Fruit fly (Drosophila melanogaster) whole organism, embryonic: ENCODE data around the gene CG33191.

Source experiments
- C15 ChIP-seq: fragments of 200-800 bp; sonication (Bioruptor generic); IDR thresholded peaks from 3 replicates; pipeline ENCODE4 v1.3.6; 2022; ENCODE audit warnings: missing biosample characterization, missing genetic modification characterization
- CG10267 ChIP-seq: fragments of 200-800 bp; sonication (Bioruptor generic); optimal IDR thresholded peaks from 2 replicates; lab custom pipeline; 2018; ENCODE audit warnings: missing biosample characterization, mild to moderate bottlenecking, missing genetic modification characterization, moderate library complexity
- CG10321 ChIP-seq: fragments of 200-800 bp; sonication (Bioruptor generic); IDR thresholded peaks from 2 replicates; pipeline ENCODE4 v1.3.6; 2022; ENCODE audit warnings: missing biosample characterization, missing genetic modification characterization
- CG10543 ChIP-seq: fragments of 200-800 bp; sonication (Bioruptor generic); optimal IDR thresholded peaks from 3 replicates; lab custom pipeline; 2017; ENCODE audit warnings: missing biosample characterization, mild to moderate bottlenecking, missing genetic modification characterization, moderate library complexity
- CG11723 ChIP-seq: fragments of 200-800 bp; sonication (Bioruptor generic); optimal IDR thresholded peaks from 2 replicates; lab custom pipeline; 2017; ENCODE audit warnings: missing biosample characterization, mild to moderate bottlenecking, missing genetic modification characterization
- CG12155 ChIP-seq: fragments of 200-800 bp; sonication (Bioruptor generic); optimal IDR thresholded peaks from 3 replicates; lab custom pipeline; 2016; ENCODE audit warnings: missing biosample characterization, missing genetic modification characterization
- CG13894 ChIP-seq: fragments of 200-800 bp; sonication (Bioruptor generic); optimal IDR thresholded peaks from 3 replicates; lab custom pipeline; 2018; ENCODE audit warnings: missing biosample characterization, mild to moderate bottlenecking, missing genetic modification characterization, moderate library complexity
- CG14014 ChIP-seq: fragments of 200-800 bp; sonication (Bioruptor generic); IDR thresholded peaks from 2 replicates; pipeline ENCODE4 v1.3.6; 2022; ENCODE audit warnings: missing biosample characterization, missing genetic modification characterization
- CG33213 ChIP-seq: fragments of 200-800 bp; sonication (Bioruptor generic); optimal IDR thresholded peaks from 3 replicates; lab custom pipeline; 2016; ENCODE audit warnings: missing biosample characterization, missing genetic modification characterization
- CG3407 ChIP-seq: fragments of 200-800 bp; sonication (Bioruptor generic); optimal IDR thresholded peaks from 2 replicates; lab custom pipeline; 2018; ENCODE audit warnings: missing biosample characterization, mild to moderate bottlenecking, missing genetic modification characterization
- CG34422 ChIP-seq: fragments of 200-800 bp; sonication (Bioruptor generic); IDR thresholded peaks from 3 replicates; pipeline ENCODE4 v1.3.6; 2022; ENCODE audit warnings: missing biosample characterization, missing genetic modification characterization
- CG3847 ChIP-seq: fragments of 200-800 bp; sonication (Bioruptor generic); IDR thresholded peaks from 2 replicates; pipeline ENCODE4 v1.3.6; 2022; ENCODE audit warnings: missing biosample characterization, missing genetic modification characterization
- CG43689 ChIP-seq: fragments of 200-800 bp; sonication (Bioruptor generic); IDR thresholded peaks from 2 replicates; pipeline ENCODE4 v1.3.6; 2022; ENCODE audit warnings: missing biosample characterization, missing genetic modification characterization
- CG4404 ChIP-seq: fragments of 200-800 bp; sonication (Bioruptor generic); IDR thresholded peaks from 2 replicates; pipeline ENCODE4 v1.3.6; 2022; ENCODE audit warnings: missing biosample characterization, missing genetic modification characterization
- CG5245 ChIP-seq: fragments of 200-800 bp; sonication (Bioruptor generic); optimal IDR thresholded peaks from 3 replicates; lab custom pipeline; 2016; ENCODE audit warnings: missing biosample characterization, missing genetic modification characterization
- CG6654 ChIP-seq: fragments of 200-800 bp; sonication (Bioruptor generic); optimal IDR thresholded peaks from 2 replicates; lab custom pipeline; 2017; ENCODE audit warnings: missing biosample characterization, mild to moderate bottlenecking, missing genetic modification characterization
- CG7839 ChIP-seq: fragments of 200-800 bp; sonication (Bioruptor generic); optimal IDR thresholded peaks from 3 replicates; lab custom pipeline; 2018; ENCODE audit warnings: missing biosample characterization, mild to moderate bottlenecking, missing genetic modification characterization, moderate library complexity
- CG7987 ChIP-seq: fragments of 200-800 bp; sonication (Bioruptor generic); optimal IDR thresholded peaks from 2 replicates; lab custom pipeline; 2018; ENCODE audit warnings: missing biosample characterization, mild to moderate bottlenecking, missing genetic modification characterization, moderate library complexity
- CG8089 ChIP-seq: fragments of 200-800 bp; sonication (Bioruptor generic); optimal IDR thresholded peaks from 3 replicates; lab custom pipeline; 2016; ENCODE audit warnings: missing biosample characterization, missing genetic modification characterization
- CG9437 ChIP-seq: fragments of 200-800 bp; sonication (Bioruptor generic); optimal IDR thresholded peaks from 2 replicates; lab custom pipeline; 2018; ENCODE audit warnings: missing biosample characterization, mild to moderate bottlenecking, missing genetic modification characterization
- CrebB ChIP-seq: fragments of 200-800 bp; sonication (Bioruptor generic); optimal IDR thresholded peaks from 3 replicates; lab custom pipeline; 2018; ENCODE audit warnings: missing biosample characterization, mild to moderate bottlenecking, missing genetic modification characterization
- Dbx ChIP-seq: fragments of 200-800 bp; sonication (Bioruptor generic); IDR thresholded peaks from 3 replicates; pipeline ENCODE4 v1.3.6; 2022; ENCODE audit warnings: missing biosample characterization, missing genetic modification characterization
- Drgx ChIP-seq: fragments of 200-800 bp; sonication (Bioruptor generic); IDR thresholded peaks from 2 replicates; pipeline ENCODE4 v1.3.6; 2022; ENCODE audit warnings: missing biosample characterization, missing genetic modification characterization
- HLH54F ChIP-seq: fragments of 200-800 bp; sonication (Bioruptor generic); optimal IDR thresholded peaks from 3 replicates; lab custom pipeline; 2016; ENCODE audit warnings: missing biosample characterization, missing genetic modification characterization
- MESR4 ChIP-seq: fragments of 200-800 bp; sonication (Bioruptor generic); optimal IDR thresholded peaks from 2 replicates; lab custom pipeline; 2018; ENCODE audit warnings: missing biosample characterization, mild to moderate bottlenecking, missing genetic modification characterization, moderate library complexity
- Med ChIP-seq: fragments of 200-800 bp; sonication (Bioruptor generic); peaks from one replicate; lab custom pipeline; 2016; ENCODE audit warnings: missing biosample characterization, missing genetic modification characterization, mild to moderate bottlenecking, inconsistent platforms, moderate library complexity
- Nf-YB ChIP-seq: fragments of 200-800 bp; sonication (Bioruptor generic); optimal IDR thresholded peaks from 3 replicates; lab custom pipeline; 2019; ENCODE audit warnings: missing biosample characterization, mild to moderate bottlenecking, missing genetic modification characterization, moderate library complexity
- Opbp ChIP-seq: fragments of 200-800 bp; sonication (Bioruptor generic); IDR thresholded peaks from 3 replicates; pipeline ENCODE4 v1.3.6; 2022; ENCODE audit warnings: missing biosample characterization, missing genetic modification characterization; ENCODE audit not compliant: partially characterized antibody
- Ptx1 ChIP-seq: fragments of 200-800 bp; sonication (Bioruptor generic); IDR thresholded peaks from 2 replicates; pipeline ENCODE4 v1.3.6; 2022; ENCODE audit warnings: missing biosample characterization, missing genetic modification characterization
- Rfx ChIP-seq: fragments of 200-800 bp; sonication (Bioruptor generic); IDR thresholded peaks from 2 replicates; pipeline ENCODE4 v1.3.6; 2022; ENCODE audit warnings: missing biosample characterization, missing genetic modification characterization
- Six4 ChIP-seq: fragments of 200-800 bp; sonication (Bioruptor generic); optimal IDR thresholded peaks from 2 replicates; lab custom pipeline; 2016; ENCODE audit warnings: missing biosample characterization, missing genetic modification characterization
- Vsx1 ChIP-seq: fragments of 200-800 bp; sonication (Bioruptor generic); optimal IDR thresholded peaks from 2 replicates; lab custom pipeline; 2017; ENCODE audit warnings: missing biosample characterization, mild to moderate bottlenecking, missing genetic modification characterization, missing genetic modification reagents
- ap ChIP-seq: fragments of 200-800 bp; sonication (Bioruptor generic); IDR thresholded peaks from 2 replicates; pipeline ENCODE4 v1.3.6; 2022; ENCODE audit warnings: missing biosample characterization, missing genetic modification characterization
- ash1 ChIP-seq: fragments of 200-800 bp; sonication (Bioruptor generic); optimal IDR thresholded peaks from 2 replicates; lab custom pipeline; 2018; ENCODE audit warnings: missing biosample characterization, mild to moderate bottlenecking, missing genetic modification characterization
- az2 ChIP-seq: fragments of 200-800 bp; sonication (Bioruptor generic); optimal IDR thresholded peaks from 3 replicates; lab custom pipeline; 2016; ENCODE audit warnings: missing biosample characterization, missing genetic modification characterization
- bigmax ChIP-seq: fragments of 200-800 bp; sonication (Bioruptor generic); optimal IDR thresholded peaks from 2 replicates; lab custom pipeline; 2018; ENCODE audit warnings: missing biosample characterization, mild to moderate bottlenecking, missing genetic modification characterization
- caup ChIP-seq: fragments of 200-800 bp; sonication (Bioruptor generic); optimal IDR thresholded peaks from 3 replicates; lab custom pipeline; 2017; ENCODE audit warnings: missing biosample characterization, mild to moderate bottlenecking, missing genetic modification characterization, moderate library complexity; ENCODE audit not compliant: severe bottlenecking
- corto ChIP-seq: fragments of 200-800 bp; sonication (Bioruptor generic); optimal IDR thresholded peaks from 2 replicates; lab custom pipeline; 2016; ENCODE audit warnings: missing biosample characterization, mild to moderate bottlenecking, missing genetic modification characterization, moderate library complexity
- dati ChIP-seq: fragments of 200-800 bp; sonication (Bioruptor generic); IDR thresholded peaks from 2 replicates; pipeline ENCODE4 v1.3.6; 2022; ENCODE audit warnings: missing biosample characterization, missing genetic modification characterization
- gfzf ChIP-seq: fragments of 200-800 bp; sonication (Bioruptor generic); optimal IDR thresholded peaks from 2 replicates; lab custom pipeline; 2016; ENCODE audit warnings: missing biosample characterization, mild to moderate bottlenecking, missing genetic modification characterization, moderate library complexity
- grau ChIP-seq: fragments of 200-800 bp; optimal IDR thresholded peaks from 3 replicates; lab custom pipeline; 2019; ENCODE audit warnings: missing biosample characterization, mild to moderate bottlenecking, missing genetic modification characterization, moderate library complexity
- grn ChIP-seq: fragments of 200-800 bp; sonication (Bioruptor generic); optimal IDR thresholded peaks from 3 replicates; lab custom pipeline; 2017; ENCODE audit warnings: missing biosample characterization, missing genetic modification characterization
- her ChIP-seq: fragments of 200-800 bp; sonication (Bioruptor generic); optimal IDR thresholded peaks from 2 replicates; lab custom pipeline; 2016; ENCODE audit warnings: missing biosample characterization, missing genetic modification characterization
- ind ChIP-seq: fragments of 200-800 bp; sonication (Bioruptor generic); optimal IDR thresholded peaks from 3 replicates; lab custom pipeline; 2016; ENCODE audit warnings: missing biosample characterization, missing genetic modification characterization
- inv ChIP-seq: fragments of 200-800 bp; sonication (Bioruptor generic); IDR thresholded peaks from 2 replicates; pipeline ENCODE4 v1.3.6; 2022; ENCODE audit warnings: missing biosample characterization, missing genetic modification characterization; ENCODE audit not compliant: partially characterized antibody
- jigr1 ChIP-seq: fragments of 200-800 bp; sonication (Bioruptor generic); IDR thresholded peaks from 3 replicates; pipeline ENCODE4 v1.3.6; 2022; ENCODE audit warnings: missing biosample characterization, missing genetic modification characterization
- mam ChIP-seq: fragments of 200-800 bp; sonication (Bioruptor generic); optimal IDR thresholded peaks from 3 replicates; lab custom pipeline; 2016; ENCODE audit warnings: missing biosample characterization, missing genetic modification characterization
- nerfin-1 ChIP-seq: fragments of 200-800 bp; sonication (Bioruptor generic); optimal IDR thresholded peaks from 3 replicates; lab custom pipeline; 2019; ENCODE audit warnings: missing biosample characterization, mild to moderate bottlenecking, missing genetic modification characterization, moderate library complexity
- slp2 ChIP-seq: fragments of 200-800 bp; sonication (Bioruptor generic); optimal IDR thresholded peaks from 2 replicates; lab custom pipeline; 2016; ENCODE audit warnings: missing biosample characterization, missing genetic modification characterization
- wek ChIP-seq: fragments of 200-800 bp; sonication (Bioruptor generic); optimal IDR thresholded peaks from 3 replicates; lab custom pipeline; 2018; ENCODE audit warnings: missing biosample characterization, mild to moderate bottlenecking, missing genetic modification characterization, moderate library complexity
- zfh2 ChIP-seq: fragments of 200-800 bp; sonication (Bioruptor generic); optimal IDR thresholded peaks from 2 replicates; lab custom pipeline; 2016; ENCODE audit warnings: missing biosample characterization, missing genetic modification characterization

Gene CG33191

dm6 chr3R:8801126-8801762, 21.5 kb upstream of the CG33191 start, which contains the start of the genes Pif1A, Pif1B and CCT7:
TSS of gene Pif1A (minus strand) at chr3R:8801176.
TSS of gene Pif1B (minus strand) at chr3R:8801176.
TSS of gene CCT7 (plus strand) at chr3R:8801564.
- TF ChIP-seq ap (no peak), jigr1 (GFP tag; lab: Robert Waterston, UW) (no peak), gfzf (GFP tag; lab: Kevin White, UChicago) (peak; percentile 60), CG3407 (GFP tag; lab: Kevin White, UChicago) (no peak), Med (peak; percentile 90), corto (GFP tag; lab: Kevin White, UChicago) (no peak), CG8089 (GFP tag; lab: Kevin White, UChicago) (no peak), mam (peak; percentile 17), MESR4 (peak; percentile 66), Opbp (peak; percentile 83), ind (GFP tag; lab: Kevin White, UChicago) (no peak), Six4 (GFP tag; lab: Kevin White, UChicago) (no peak), CG9437 (peak; percentile 28), CG11723 (GFP tag; lab: Kevin White, UChicago) (no peak), grn (GFP tag; lab: Kevin White, UChicago) (no peak), CG7839 (no peak), C15 (GFP tag; lab: Robert Waterston, UW) (no peak), bigmax (GFP tag; lab: Kevin White, UChicago) (peak; percentile 94), CG43689 (GFP tag; lab: Robert Waterston, UW) (no peak), caup (no peak), CG6654 (GFP tag; lab: Kevin White, UChicago) (no peak), inv (GFP tag; lab: Robert Waterston, UW) (peak; percentile 90), slp2 (GFP tag; lab: Kevin White, UChicago) (no peak), CG33213 (GFP tag; lab: Kevin White, UChicago) (peak; percentile 13), CG13894 (tag; lab: Kevin White, UChicago) (peak; percentile 29), zfh2 (GFP tag; lab: Kevin White, UChicago) (no peak), CG4404 (no peak), her (no peak), az2 (GFP tag; lab: Kevin White, UChicago) (peak; percentile 3), CG14014 (GFP tag; lab: Robert Waterston, UW) (no peak), Drgx (GFP tag; lab: Robert Waterston, UW) (no peak), HLH54F (GFP tag; lab: Kevin White, UChicago) (peak; percentile 25), CG10321 (GFP tag; lab: Robert Waterston, UW) (no peak), CG5245 (GFP tag; lab: Kevin White, UChicago) (no peak), Ptx1 (GFP tag; lab: Robert Waterston, UW) (no peak), CG7987 (GFP tag; lab: Kevin White, UChicago) (no peak), wek (GFP tag; lab: Kevin White, UChicago) (no peak), Rfx (GFP tag; lab: Robert Waterston, UW) (no peak), CrebB (tag; lab: Kevin White, UChicago) (no peak), CG3847 (GFP tag; lab: Robert Waterston, UW) (no peak), ash1 (GFP tag; lab: Kevin White, UChicago) (no peak), CG10543 (GFP tag; lab: Kevin White, UChicago) (no peak), grau (tag; lab: Kevin White, UChicago) (no peak), CG12155 (GFP tag; lab: Kevin White, UChicago) (peak; percentile 26), Vsx1 (GFP tag; lab: Kevin White, UChicago) (no peak), CG10267 (tag; lab: Kevin White, UChicago) (peak; percentile 57), Nf-YB (no peak), Dbx (no peak), CG34422 (GFP tag; lab: Robert Waterston, UW) (peak; percentile 79; the same call in 2 of the 3 replicates), dati (GFP tag; lab: Robert Waterston, UW) (no peak), nerfin-1 (tag; lab: Kevin White, UChicago) (peak; percentile 10)
